Fruit fly (Drosophila melanogaster) whole organism, wandering third instar larva: ENCODE data around the gene ninaE.
A peak's percentile ranks its signal among the peaks of the same experiment; 100 is the strongest.

ENCODE experiments used
- dl ChIP-seq, 2 experiments: fragments of 175-275, 200-275 bp in 1 of 2; fragments of 200-275 bp in 1 of 2; sonication (Bioruptor generic); optimal IDR thresholded peaks; lab custom pipeline; 2018; ENCODE audit warnings: mild to moderate bottlenecking in 2 of 2, missing biosample characterization in 2 of 2, missing genetic modification characterization in 2 of 2, moderate library complexity in 2 of 2; ENCODE audit not compliant: partially characterized antibody in 2 of 2, insufficient read depth in 1 of 2

ninaE gene

dm6 chr3R:19836687-19837086, 51.3 kb downstream of the ninaE start, which contains the start of gene bnl (continued):
- peak; percentile 75 to 77 for TF ChIP-seq dl (GFP tag; optimal IDR thresholded peaks at IDR 0.05; lab: Kevin White, UChicago; ENCODE audit: insufficient read depth in 1 of 2, partially characterized antibody in 2 of 2)
- TF ChIP-seq, all 38 proteins: peak for 13
